Fruit fly (Drosophila melanogaster) ovary, adult (tissue): Measurements from ENCODE around the gene w.

Experiments used
- CG17801 ChIP-seq: fragments of 200-800 bp; optimal IDR thresholded peaks from 2 replicates; lab custom pipeline; 2019; ENCODE audit warnings: missing biosample characterization, mild to moderate bottlenecking, missing genetic modification characterization, moderate library complexity; ENCODE audit not compliant: partially characterized antibody

w gene

dm6 chrX:2787267-2787666, 9.0 kb downstream of the w start:
- TF ChIP-seq CG17801 (GFP tag; lab: Kevin White, UChicago), result peak; percentile 94

dm6 chrX:2786553-2787118, 9.6 kb downstream of the w start:
- TF ChIP-seq CG17801 (GFP tag; lab: Kevin White, UChicago), result peak; percentile 60

DNA sequence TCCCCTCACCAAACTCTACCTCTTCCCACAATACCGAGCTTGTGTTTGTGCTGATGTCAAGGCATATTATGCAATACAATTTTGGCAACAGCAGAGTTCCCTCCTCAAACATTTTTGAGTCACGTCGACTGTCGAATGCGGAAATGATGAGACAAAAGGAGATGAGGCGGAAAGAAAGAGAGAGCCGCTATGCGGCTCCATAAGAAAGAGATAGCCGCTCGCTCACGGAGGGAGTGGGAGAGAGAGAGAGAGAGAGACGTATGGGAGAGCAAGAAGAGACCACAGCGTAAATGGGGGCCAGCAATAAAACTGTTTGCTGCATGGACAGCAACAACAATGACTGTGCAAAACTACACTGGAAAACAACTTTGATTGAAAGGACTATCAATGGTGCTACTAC, 30.8 kb downstream of the w start:
- no peak for TF ChIP-seq CG17801 (GFP tag; lab: Kevin White, UChicago)

- no peak for TF ChIP-seq CG17801 (GFP tag; lab: Kevin White, UChicago)
Observed at dm6 chrX:2761198-2761597, 35.1 kb downstream of the w start.

DNA sequence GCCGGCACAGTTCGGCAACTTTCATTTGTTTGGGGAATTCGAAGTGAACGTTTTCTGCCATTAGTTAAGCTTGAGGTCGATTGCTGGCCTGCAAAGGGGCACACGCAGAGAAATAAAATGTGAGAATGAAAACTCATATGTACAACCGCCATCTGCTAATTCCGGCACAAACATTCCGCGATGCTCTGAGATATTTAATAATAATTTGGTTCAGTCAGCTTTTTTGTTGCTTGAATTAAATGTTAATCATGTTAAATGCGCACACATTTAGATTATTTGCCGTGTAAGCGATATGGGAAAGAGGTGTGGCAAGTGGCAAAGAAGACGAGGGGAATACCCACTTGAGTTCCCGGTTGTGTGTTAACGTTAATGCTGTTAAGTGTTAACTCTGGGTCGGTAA, 38.9 kb downstream of the w start:
- no peak for TF ChIP-seq CG17801 (GFP tag; lab: Kevin White, UChicago)

DNA sequence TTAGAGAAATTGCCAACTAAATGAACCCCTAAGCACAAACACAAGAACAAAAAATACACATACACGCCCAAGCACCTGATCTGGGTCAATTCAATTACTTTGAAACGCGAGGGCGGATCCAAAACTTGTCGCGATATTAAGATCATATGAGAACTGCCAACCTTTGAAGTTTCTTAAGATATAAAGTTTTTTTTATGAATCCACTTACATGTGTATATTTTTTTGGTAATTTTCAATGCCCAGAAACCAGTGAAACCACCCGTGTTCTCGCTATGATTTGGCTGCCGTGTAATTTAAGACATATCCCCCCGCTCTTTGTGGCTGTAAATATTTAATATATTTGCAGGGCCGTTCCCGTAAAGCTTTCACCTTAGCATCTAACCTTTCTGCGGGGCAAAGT, 46.6 kb downstream of the w start:
- no peak for TF ChIP-seq CG17801 (GFP tag; lab: Kevin White, UChicago)

- peak; percentile 73 for TF ChIP-seq CG17801 (GFP tag; lab: Kevin White, UChicago)
Observed at dm6 chrX:2744042-2744441, 52.2 kb downstream of the w start, which contains the start of gene Syx4. Syx4 (minus strand) TSS chrX:2744076.

DNA sequence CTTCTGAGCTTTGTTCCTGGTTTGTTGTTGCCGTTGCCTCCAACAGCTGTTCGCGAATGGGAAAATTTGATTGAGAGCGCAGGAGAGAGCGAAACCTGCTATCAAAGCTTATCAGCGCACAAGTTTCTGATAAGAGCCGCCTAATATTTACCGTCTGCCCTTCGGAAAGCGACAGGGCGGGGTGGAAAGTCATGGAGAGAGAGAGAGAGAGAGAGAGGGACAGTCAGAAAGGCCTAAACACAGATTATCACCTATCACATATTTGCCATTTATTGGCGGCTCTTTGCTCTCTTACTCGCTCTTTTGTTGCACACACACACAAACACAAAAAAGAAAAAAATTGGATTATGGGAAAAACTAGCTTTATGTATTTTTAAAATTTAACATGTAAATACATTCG, 52.7 kb downstream of the w start:
- no peak for TF ChIP-seq CG17801 (GFP tag; lab: Kevin White, UChicago)

dm6 chrX:2743020-2743419, 53.2 kb downstream of the w start:
- peak; percentile 24 for TF ChIP-seq CG17801 (GFP tag; lab: Kevin White, UChicago)

DNA sequence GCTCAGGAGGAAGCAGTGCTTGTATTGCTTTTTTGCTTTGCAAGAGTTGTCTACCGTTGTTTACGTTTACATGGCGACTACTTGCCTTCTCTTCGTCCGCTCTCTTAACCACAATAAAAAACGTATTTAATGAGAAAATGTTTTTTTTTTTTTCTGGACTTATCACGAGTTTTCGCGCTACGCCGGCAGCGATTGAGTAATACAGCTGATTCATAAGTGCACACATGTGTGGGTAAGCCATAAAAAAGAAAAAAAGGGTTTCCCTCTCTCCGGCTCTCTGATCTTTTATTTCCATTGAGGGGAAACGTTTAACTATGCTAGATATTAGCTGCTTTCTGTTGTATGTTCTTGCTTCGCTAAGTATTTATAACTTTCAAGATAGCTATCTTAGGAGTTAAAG, 54.2 kb downstream of the w start:
- peak; percentile 86 for TF ChIP-seq CG17801 (GFP tag; lab: Kevin White, UChicago)
